Worm (Caenorhabditis elegans): ENCODE results near the gene C18G1.6.
A peak's percentile ranks its signal among the peaks of the same experiment; 100 is the strongest.

C18G1.6 gene

ce11 chrV:4801943-4802342 lies 51.5 kb downstream of the C18G1.6 start:
- TF ChIP-seq set-16 (GFP tag; IDR thresholded peaks at IDR 0.05) (peak; percentile 67), lin-39 (tag; optimal IDR thresholded peaks at IDR 0.05) (no peak), egl-43 (GFP tag; IDR thresholded peaks at IDR 0.05) (peak; percentile 73; the same call in 1 of the 2 replicates), snpc-1.2 (GFP tag; IDR thresholded peaks at IDR 0.05) (peak; percentile 30; the same call in 1 of the 2 replicates)
